Fruit fly (Drosophila melanogaster) whole organism, embryonic: Measurements from ENCODE around the gene RpS3.

Source experiments
- Aef1 ChIP-seq: fragments of 200-800 bp; sonication (Bioruptor generic); IDR thresholded peaks from 3 replicates; pipeline ENCODE4 v1.3.6; 2022; ENCODE audit warnings: missing biosample characterization, missing genetic modification characterization
- Antp ChIP-seq: fragments of 200-800 bp; sonication (Bioruptor generic); optimal IDR thresholded peaks from 3 replicates; lab custom pipeline; 2016; ENCODE audit warnings: missing biosample characterization, missing genetic modification characterization
- Atf6 ChIP-seq: fragments of 200-800 bp; sonication (Bioruptor generic); IDR thresholded peaks from 2 replicates; pipeline ENCODE4 v1.3.6; 2022; ENCODE audit warnings: missing biosample characterization, missing genetic modification characterization
- Blimp-1 ChIP-seq: fragments of 200-800 bp; sonication (Bioruptor generic); optimal IDR thresholded peaks from 3 replicates; lab custom pipeline; 2018; ENCODE audit warnings: missing biosample characterization, missing genetic modification characterization, mild to moderate bottlenecking, moderate library complexity, missing genetic modification reagents
- BtbVII ChIP-seq: fragments of 200-800 bp; sonication (Bioruptor generic); optimal IDR thresholded peaks from 3 replicates; lab custom pipeline; 2017; ENCODE audit warnings: missing biosample characterization, mild to moderate bottlenecking, missing genetic modification characterization
- CG10462 ChIP-seq: fragments of 200-800 bp; sonication (Bioruptor generic); optimal IDR thresholded peaks from 2 replicates; lab custom pipeline; 2016; ENCODE audit warnings: missing biosample characterization, missing genetic modification characterization
- CG11695 ChIP-seq: fragments of 200-800 bp; sonication (Bioruptor generic); IDR thresholded peaks from 3 replicates; pipeline ENCODE4 v1.3.6; 2022; ENCODE audit warnings: missing biosample characterization, missing genetic modification characterization
- CG12659 ChIP-seq: fragments of 200-800 bp; sonication (Bioruptor generic); optimal IDR thresholded peaks from 3 replicates; lab custom pipeline; 2017; ENCODE audit warnings: mild to moderate bottlenecking, missing biosample characterization, missing genetic modification reagents, missing genetic modification characterization
- CG13123 ChIP-seq: fragments of 200-800 bp; sonication (Bioruptor generic); optimal IDR thresholded peaks from 2 replicates; lab custom pipeline; 2016; ENCODE audit warnings: missing biosample characterization, missing genetic modification characterization
- CG1529 ChIP-seq: fragments of 200-800 bp; sonication (Bioruptor generic); optimal IDR thresholded peaks from 3 replicates; lab custom pipeline; 2018; ENCODE audit warnings: missing biosample characterization, missing genetic modification characterization
- CG15601 ChIP-seq: fragments of 200-800 bp; sonication (Bioruptor generic); optimal IDR thresholded peaks from 3 replicates; lab custom pipeline; 2019; ENCODE audit warnings: missing biosample characterization, mild to moderate bottlenecking, missing genetic modification characterization, moderate library complexity
- CG15696 ChIP-seq: fragments of 200-800 bp; sonication (Bioruptor generic); optimal IDR thresholded peaks from 2 replicates; lab custom pipeline; 2019; ENCODE audit warnings: missing biosample characterization, mild to moderate bottlenecking, missing genetic modification characterization, moderate library complexity
- CG17359 ChIP-seq: fragments of 200-800 bp; sonication (Bioruptor generic); optimal IDR thresholded peaks from 3 replicates; lab custom pipeline; 2018; ENCODE audit warnings: missing biosample characterization, mild to moderate bottlenecking, missing genetic modification characterization, moderate library complexity
- CG1832 ChIP-seq: fragments of 200-800 bp; sonication (Bioruptor generic); optimal IDR thresholded peaks from 2 replicates; lab custom pipeline; 2017; ENCODE audit warnings: missing biosample characterization, mild to moderate bottlenecking, missing genetic modification characterization, inconsistent platforms
- CG18619 ChIP-seq: fragments of 200-800 bp; sonication (Bioruptor generic); optimal IDR thresholded peaks from 3 replicates; lab custom pipeline; 2017; ENCODE audit warnings: missing biosample characterization, mild to moderate bottlenecking, missing genetic modification characterization
- CG2120 ChIP-seq: fragments of 200-800 bp; sonication (Bioruptor generic); optimal IDR thresholded peaks from 3 replicates; lab custom pipeline; 2016; ENCODE audit warnings: missing biosample characterization, missing genetic modification characterization
- CG2712 ChIP-seq: fragments of 200-800 bp; optimal IDR thresholded peaks from 3 replicates; lab custom pipeline; 2019; ENCODE audit warnings: missing biosample characterization, mild to moderate bottlenecking, missing genetic modification characterization, moderate library complexity
- CG30020 ChIP-seq: fragments of 200-800 bp; optimal IDR thresholded peaks from 2 replicates; lab custom pipeline; 2019; ENCODE audit warnings: missing biosample characterization, mild to moderate bottlenecking, missing genetic modification characterization, moderate library complexity
- CG34224 ChIP-seq: fragments of 200-800 bp; sonication (Bioruptor generic); IDR thresholded peaks from 3 replicates; pipeline ENCODE4 v1.3.6; 2022; ENCODE audit warnings: missing biosample characterization, missing genetic modification characterization; ENCODE audit not compliant: partially characterized antibody
- CG4424 ChIP-seq: fragments of 200-800 bp; sonication (Bioruptor generic); optimal IDR thresholded peaks from 3 replicates; lab custom pipeline; 2016; ENCODE audit warnings: missing biosample characterization, missing genetic modification characterization
- CG5245 ChIP-seq: fragments of 200-800 bp; sonication (Bioruptor generic); optimal IDR thresholded peaks from 3 replicates; lab custom pipeline; 2016; ENCODE audit warnings: missing biosample characterization, missing genetic modification characterization
- CG6254 ChIP-seq: fragments of 200-800 bp; sonication (Bioruptor generic); optimal IDR thresholded peaks from 3 replicates; lab custom pipeline; 2017; ENCODE audit warnings: mild to moderate bottlenecking, missing biosample characterization, missing genetic modification reagents, missing genetic modification characterization
- CG6683 ChIP-seq: fragments of 200-800 bp; sonication (Bioruptor generic); optimal IDR thresholded peaks from 2 replicates; lab custom pipeline; 2017; ENCODE audit warnings: missing biosample characterization, mild to moderate bottlenecking, missing genetic modification characterization, missing genetic modification reagents
- CG6689 ChIP-seq: fragments of 200-800 bp; sonication (Bioruptor generic); IDR thresholded peaks from 2 replicates; pipeline ENCODE4 v1.3.6; 2022; ENCODE audit warnings: missing biosample characterization, missing genetic modification characterization
- CG6791 ChIP-seq: fragments of 200-800 bp; sonication (Bioruptor generic); IDR thresholded peaks from 3 replicates; pipeline ENCODE4 v1.3.6; 2022; ENCODE audit warnings: missing biosample characterization, missing genetic modification characterization; ENCODE audit not compliant: partially characterized antibody
- CG9215 ChIP-seq: fragments of 200-800 bp; sonication (Bioruptor generic); IDR thresholded peaks from 2 replicates; pipeline ENCODE4 v1.3.6; 2022; ENCODE audit warnings: missing biosample characterization, missing genetic modification characterization
- Chrac-16 ChIP-seq: fragments of 200-800 bp; sonication (Bioruptor generic); optimal IDR thresholded peaks from 3 replicates; lab custom pipeline; 2016; ENCODE audit warnings: missing biosample characterization, missing genetic modification characterization
- CkIIα-i1 ChIP-seq: fragments of 200-800 bp; sonication (Bioruptor generic); IDR thresholded peaks from 2 replicates; pipeline ENCODE4 v1.3.6; 2022; ENCODE audit warnings: missing biosample characterization, missing genetic modification characterization
- D ChIP-seq, 2 experiments: fragments of 200-800 bp in 1 of 2; fragments of >200 bp in 1 of 2; sonication (Bioruptor generic) in 1 of 2; optimal IDR thresholded peaks; 2 replicates in 1 of 2; 3 replicates in 1 of 2; lab custom pipeline; 2017; ENCODE audit warnings: mild to moderate bottlenecking in 1 of 2, missing biosample characterization in 1 of 2, missing genetic modification characterization in 1 of 2, missing genetic modification reagents in 1 of 2
- Drgx ChIP-seq: fragments of 200-800 bp; sonication (Bioruptor generic); IDR thresholded peaks from 2 replicates; pipeline ENCODE4 v1.3.6; 2022; ENCODE audit warnings: missing biosample characterization, missing genetic modification characterization
- Eip74EF ChIP-seq, 2 experiments: fragments of 200-800 bp in 1 of 2; fragments of >200 bp in 1 of 2; sonication (Bioruptor generic) in 1 of 2; optimal IDR thresholded peaks; 2 replicates each; lab custom pipeline; 2017 to 2019; ENCODE audit warnings: missing biosample characterization in 2 of 2, missing genetic modification characterization in 2 of 2, mild to moderate bottlenecking in 1 of 2, moderate library complexity in 1 of 2
- HLH4C ChIP-seq: fragments of 200-800 bp; sonication (Bioruptor generic); IDR thresholded peaks from 3 replicates; pipeline ENCODE4 v1.3.6; 2022; ENCODE audit warnings: missing biosample characterization, missing genetic modification characterization; ENCODE audit not compliant: partially characterized antibody
- MTF-1 ChIP-seq: fragments of 200-800 bp; sonication (Bioruptor generic); optimal IDR thresholded peaks from 2 replicates; lab custom pipeline; 2018; ENCODE audit warnings: missing biosample characterization, mild to moderate bottlenecking, missing genetic modification characterization, borderline replicate concordance
- Six4 ChIP-seq: fragments of 200-800 bp; sonication (Bioruptor generic); optimal IDR thresholded peaks from 2 replicates; lab custom pipeline; 2016; ENCODE audit warnings: missing biosample characterization, missing genetic modification characterization
- Spps ChIP-seq: fragments of 200-800 bp; sonication (Bioruptor generic); optimal IDR thresholded peaks from 2 replicates; lab custom pipeline; 2018; ENCODE audit warnings: missing biosample characterization, mild to moderate bottlenecking, missing genetic modification characterization
- Trl ChIP-seq, 3 experiments: fragments of >200 bp in 2 of 3; fragments of 200-800 bp in 1 of 3; sonication (Bioruptor generic) in 1 of 3; optimal IDR thresholded peaks; 2 replicates in 1 of 3; 3 replicates in 2 of 3; lab custom pipeline; 2016 to 2017; ENCODE audit warnings: missing biosample characterization in 1 of 3, missing genetic modification characterization in 1 of 3
- al ChIP-seq: fragments of 200-800 bp; sonication (Bioruptor generic); IDR thresholded peaks from 2 replicates; pipeline ENCODE4 v1.3.6; 2022; ENCODE audit warnings: missing biosample characterization, missing genetic modification characterization
- ap ChIP-seq: fragments of 200-800 bp; sonication (Bioruptor generic); IDR thresholded peaks from 2 replicates; pipeline ENCODE4 v1.3.6; 2022; ENCODE audit warnings: missing biosample characterization, missing genetic modification characterization
- danr ChIP-seq: fragments of 200-800 bp; sonication (Bioruptor generic); IDR thresholded peaks from 2 replicates; pipeline ENCODE4 v1.3.6; 2022; ENCODE audit warnings: missing biosample characterization, missing genetic modification characterization
- eyg ChIP-seq: fragments of 200-800 bp; sonication (Bioruptor generic); optimal IDR thresholded peaks from 3 replicates; lab custom pipeline; 2016; ENCODE audit warnings: missing biosample characterization, missing genetic modification characterization
- gce ChIP-seq: fragments of 200-800 bp; sonication (Bioruptor generic); IDR thresholded peaks from 3 replicates; pipeline ENCODE4 v1.3.6; 2022; ENCODE audit warnings: missing biosample characterization, missing genetic modification characterization
- hkb ChIP-seq, 2 experiments: fragments of 200-800 bp in 1 of 2; fragments of >200 bp in 1 of 2; sonication (Bioruptor generic) in 1 of 2; IDR thresholded peaks in 1 of 2; optimal IDR thresholded peaks in 1 of 2; 2 replicates each; pipeline versions ENCODE4 v1.3.6 to Lab custom; 2017 to 2022; ENCODE audit warnings: missing biosample characterization in 1 of 2, missing genetic modification characterization in 1 of 2
- nmo ChIP-seq: fragments of 200-800 bp; sonication (Bioruptor generic); optimal IDR thresholded peaks from 2 replicates; lab custom pipeline; 2018; ENCODE audit warnings: missing biosample characterization, mild to moderate bottlenecking, missing genetic modification characterization, moderate library complexity
- psq ChIP-seq: fragments of 200-800 bp; sonication (Bioruptor generic); optimal IDR thresholded peaks from 2 replicates; lab custom pipeline; 2017; ENCODE audit warnings: missing biosample characterization, missing genetic modification characterization
- sisA ChIP-seq: fragments of 200-800 bp; sonication (Bioruptor generic); IDR thresholded peaks from 2 replicates; pipeline ENCODE4 v1.3.6; 2022; ENCODE audit warnings: missing biosample characterization, missing genetic modification characterization
- slbo ChIP-seq: fragments of 200-800 bp; sonication (Bioruptor generic); IDR thresholded peaks from 2 replicates; pipeline ENCODE4 v1.3.6; 2022; ENCODE audit warnings: missing biosample characterization, missing genetic modification characterization
- sob ChIP-seq: fragments of 200-800 bp; sonication (Bioruptor generic); IDR thresholded peaks from 2 replicates; pipeline ENCODE4 v1.3.6; 2022; ENCODE audit warnings: missing biosample characterization, missing genetic modification characterization
- unpg ChIP-seq: fragments of 200-800 bp; sonication (Bioruptor generic); optimal IDR thresholded peaks from 3 replicates; lab custom pipeline; 2018; ENCODE audit warnings: missing biosample characterization, mild to moderate bottlenecking, missing genetic modification characterization, moderate library complexity

RpS3 gene

dm6 chr3R:23346893-23347396 is 11.7 kb upstream of the RpS3 start (continued):
- TF ChIP-seq D (optimal IDR thresholded peaks at IDR 0.05; lab: Kevin White, UChicago), result no peak
- peak; percentile 28 for TF ChIP-seq D (GFP tag; optimal IDR thresholded peaks at IDR 0.05; lab: Kevin White, UChicago)
- no peak for TF ChIP-seq eyg (GFP tag; lab: Kevin White, UChicago)
- TF ChIP-seq CG1832, result peak; percentile 56
- TF ChIP-seq CG17359 (tag; lab: Kevin White, UChicago), result peak; percentile 57
- peak; percentile 41 for TF ChIP-seq CG18619
- peak; percentile 44; the same call in 1 of the 2 replicates for TF ChIP-seq CG9215 (GFP tag; lab: Robert Waterston, UW)
- no peak for TF ChIP-seq CG30020
- peak; percentile 40 for TF ChIP-seq unpg (GFP tag; lab: Kevin White, UChicago)
- no peak for TF ChIP-seq Atf6 (GFP tag; lab: Robert Waterston, UW)
- TF ChIP-seq BtbVII (GFP tag; lab: Kevin White, UChicago), result peak; percentile 47
- TF ChIP-seq Aef1 (GFP tag; lab: Robert Waterston, UW), result 0 out of 3 replicates have a peak, but pooled peaks have one; percentile 23
- peak; percentile 12 for TF ChIP-seq CG15601 (tag; lab: Kevin White, UChicago)
- peak; percentile 68 for TF ChIP-seq CG15696
- TF ChIP-seq danr (GFP tag; lab: Robert Waterston, UW), result peak; percentile 22; the same call in 1 of the 2 replicates
- TF ChIP-seq sob (GFP tag; lab: Robert Waterston, UW), result peak; percentile 43; the same call in 1 of the 2 replicates
- no peak for TF ChIP-seq CkIIα-i1 (GFP tag; lab: Robert Waterston, UW)
- peak; percentile 40 for TF ChIP-seq Chrac-16 (GFP tag; lab: Kevin White, UChicago)
- no peak for TF ChIP-seq CG2120 (GFP tag; lab: Kevin White, UChicago)
- 0 out of 3 replicates have a peak, but pooled peaks have one; percentile 41 for TF ChIP-seq gce (GFP tag; lab: Robert Waterston, UW)
- TF ChIP-seq Six4, result peak; percentile 49
- TF ChIP-seq al, result peak; percentile 48
- TF ChIP-seq Trl (optimal IDR thresholded peaks at IDR 0.05; lab: Kevin White, UChicago), result peak in 1 of 2 experiments; percentile 57
- no peak for TF ChIP-seq Trl (GFP tag; optimal IDR thresholded peaks at IDR 0.05; lab: Kevin White, UChicago)
- peak; percentile 24 for TF ChIP-seq Spps (tag; lab: Kevin White, UChicago)
- peak in 1 of 2 experiments; percentile 25 for TF ChIP-seq Eip74EF (GFP tag; optimal IDR thresholded peaks at IDR 0.05; lab: Kevin White, UChicago)
- peak; percentile 36 for TF ChIP-seq Antp
- TF ChIP-seq MTF-1, result no peak
- TF ChIP-seq Blimp-1 (GFP tag; lab: Kevin White, UChicago), result peak; percentile 55
- TF ChIP-seq CG6254 (GFP tag; lab: Kevin White, UChicago), result peak; percentile 54
- peak; percentile 48 for TF ChIP-seq CG4424 (GFP tag; lab: Kevin White, UChicago)
- TF ChIP-seq CG6791 (GFP tag; lab: Robert Waterston, UW), result no peak
- no peak for TF ChIP-seq hkb (optimal IDR thresholded peaks at IDR 0.05; lab: Kevin White, UChicago)
- TF ChIP-seq hkb (GFP tag; IDR thresholded peaks at IDR 0.05; lab: Robert Waterston, UW), result peak; percentile 65; the same call in 1 of the 2 replicates
- TF ChIP-seq slbo (GFP tag; lab: Robert Waterston, UW), result peak; percentile 53
- peak; percentile 61; the same call in 2 of the 3 replicates for TF ChIP-seq CG11695 (GFP tag; lab: Robert Waterston, UW)
- TF ChIP-seq CG12659 (GFP tag; lab: Kevin White, UChicago), result peak; percentile 36
- TF ChIP-seq CG5245 (GFP tag; lab: Kevin White, UChicago), result no peak
- TF ChIP-seq sisA (GFP tag; lab: Robert Waterston, UW), result peak; percentile 32; the same call in 1 of the 2 replicates
- TF ChIP-seq CG6689, result peak; percentile 62
- peak; percentile 61 for TF ChIP-seq Drgx
- no peak for TF ChIP-seq HLH4C (GFP tag; lab: Robert Waterston, UW)
- TF ChIP-seq CG13123 (GFP tag; lab: Kevin White, UChicago), result no peak
- TF ChIP-seq CG2712 (tag; lab: Kevin White, UChicago), result peak; percentile 79
- TF ChIP-seq CG10462, result peak; percentile 11
- TF ChIP-seq CG34224 (GFP tag; lab: Robert Waterston, UW), result no peak
- peak; percentile 49 for TF ChIP-seq nmo (GFP tag; lab: Kevin White, UChicago)
- peak; percentile 3 for TF ChIP-seq CG1529 (GFP tag; lab: Kevin White, UChicago)
- TF ChIP-seq psq (GFP tag; lab: Kevin White, UChicago), result no peak
- peak; percentile 37; the same call in 1 of the 2 replicates for TF ChIP-seq ap (GFP tag; lab: Robert Waterston, UW)
- peak; percentile 12 for TF ChIP-seq CG6683
